Fruit fly (Drosophila melanogaster) whole organism, embryonic: Measurements from ENCODE around the gene anox.
A peak's percentile ranks its signal among the peaks of the same experiment; 100 is the strongest.

Experiments
- CG10431 ChIP-seq: fragments of 200-800 bp; sonication (Bioruptor generic); optimal IDR thresholded peaks from 3 replicates; lab custom pipeline; 2018; ENCODE audit warnings: missing biosample characterization, mild to moderate bottlenecking, missing genetic modification characterization
- CG11723 ChIP-seq: fragments of 200-800 bp; sonication (Bioruptor generic); optimal IDR thresholded peaks from 2 replicates; lab custom pipeline; 2017; ENCODE audit warnings: missing biosample characterization, mild to moderate bottlenecking, missing genetic modification characterization
- CG13624 ChIP-seq: fragments of 200-800 bp; sonication (Bioruptor generic); optimal IDR thresholded peaks from 2 replicates; lab custom pipeline; 2016; ENCODE audit warnings: missing biosample characterization, missing genetic modification characterization
- CG1529 ChIP-seq: fragments of 200-800 bp; sonication (Bioruptor generic); optimal IDR thresholded peaks from 3 replicates; lab custom pipeline; 2018; ENCODE audit warnings: missing biosample characterization, missing genetic modification characterization
- CG15696 ChIP-seq: fragments of 200-800 bp; sonication (Bioruptor generic); optimal IDR thresholded peaks from 2 replicates; lab custom pipeline; 2019; ENCODE audit warnings: missing biosample characterization, mild to moderate bottlenecking, missing genetic modification characterization, moderate library complexity
- CG1602 ChIP-seq: fragments of 200-800 bp; sonication (Bioruptor generic); optimal IDR thresholded peaks from 3 replicates; lab custom pipeline; 2016; ENCODE audit warnings: missing biosample characterization, missing genetic modification characterization
- CG16779 ChIP-seq: fragments of 200-800 bp; sonication (Bioruptor generic); IDR thresholded peaks from 2 replicates; pipeline ENCODE4 v1.3.6; 2022; ENCODE audit warnings: missing biosample characterization, missing genetic modification characterization
- CG17385 ChIP-seq: fragments of 200-800 bp; sonication (Bioruptor generic); optimal IDR thresholded peaks from 3 replicates; lab custom pipeline; 2018; ENCODE audit warnings: missing biosample characterization, mild to moderate bottlenecking, missing genetic modification characterization
- CG17568 ChIP-seq: fragments of 200-800 bp; sonication (Bioruptor generic); optimal IDR thresholded peaks from 2 replicates; lab custom pipeline; 2018; ENCODE audit warnings: missing biosample characterization, mild to moderate bottlenecking, missing genetic modification characterization, moderate library complexity
- CG17829 ChIP-seq: fragments of 200-800 bp; optimal IDR thresholded peaks from 2 replicates; lab custom pipeline; 2019; ENCODE audit warnings: missing biosample characterization, mild to moderate bottlenecking, missing genetic modification characterization, moderate library complexity
- CG2199 ChIP-seq: fragments of 200-800 bp; sonication (Bioruptor generic); IDR thresholded peaks from 3 replicates; pipeline ENCODE4 v1.3.6; 2022; ENCODE audit warnings: missing biosample characterization, missing genetic modification characterization
- CG2712 ChIP-seq: fragments of 200-800 bp; optimal IDR thresholded peaks from 3 replicates; lab custom pipeline; 2019; ENCODE audit warnings: missing biosample characterization, mild to moderate bottlenecking, missing genetic modification characterization, moderate library complexity
- CG3838 ChIP-seq: fragments of 200-800 bp; sonication (Bioruptor generic); optimal IDR thresholded peaks from 3 replicates; lab custom pipeline; 2016; ENCODE audit warnings: missing biosample characterization, missing genetic modification characterization
- CG42726 ChIP-seq: fragments of 200-800 bp; sonication (Bioruptor generic); IDR thresholded peaks from 2 replicates; pipeline ENCODE4 v1.3.6; 2022; ENCODE audit warnings: missing biosample characterization, missing genetic modification characterization; ENCODE audit not compliant: partially characterized antibody
- CG4360 ChIP-seq: fragments of 200-800 bp; sonication (Bioruptor generic); IDR thresholded peaks from 2 replicates; pipeline ENCODE4 v1.3.6; 2022; ENCODE audit warnings: missing biosample characterization, missing genetic modification characterization
- CG7556 ChIP-seq: fragments of 200-800 bp; sonication (Bioruptor generic); optimal IDR thresholded peaks from 2 replicates; lab custom pipeline; 2017; ENCODE audit warnings: missing biosample characterization, mild to moderate bottlenecking, missing genetic modification characterization
- CG7745 ChIP-seq: fragments of 200-800 bp; sonication (Bioruptor generic); optimal IDR thresholded peaks from 2 replicates; lab custom pipeline; 2018; ENCODE audit warnings: missing biosample characterization, mild to moderate bottlenecking, missing genetic modification characterization, moderate library complexity
- CG8944 ChIP-seq: fragments of 200-800 bp; sonication (Bioruptor generic); optimal IDR thresholded peaks from 3 replicates; lab custom pipeline; 2016; ENCODE audit warnings: missing biosample characterization, missing genetic modification characterization
- CTCF ChIP-seq: fragments of 200-800 bp; sonication (Bioruptor generic); optimal IDR thresholded peaks from 2 replicates; lab custom pipeline; 2017; ENCODE audit warnings: missing biosample characterization, mild to moderate bottlenecking, missing genetic modification characterization, moderate library complexity
- Dp ChIP-seq: fragments of 200-800 bp; sonication (Bioruptor generic); optimal IDR thresholded peaks from 2 replicates; lab custom pipeline; 2018; ENCODE audit warnings: missing biosample characterization, mild to moderate bottlenecking, missing genetic modification characterization, moderate library complexity
- Gsc ChIP-seq: fragments of 200-800 bp; sonication (Bioruptor generic); IDR thresholded peaks from 2 replicates; pipeline ENCODE4 v1.3.6; 2022; ENCODE audit warnings: missing biosample characterization, missing genetic modification characterization
- HLH3B ChIP-seq: fragments of 200-800 bp; sonication (Bioruptor generic); IDR thresholded peaks from 2 replicates; pipeline ENCODE4 v1.3.6; 2022; ENCODE audit warnings: missing biosample characterization, missing genetic modification characterization
- HLH54F ChIP-seq: fragments of 200-800 bp; sonication (Bioruptor generic); optimal IDR thresholded peaks from 3 replicates; lab custom pipeline; 2016; ENCODE audit warnings: missing biosample characterization, missing genetic modification characterization
- Hmr ChIP-seq: fragments of 200-800 bp; sonication (Bioruptor generic); optimal IDR thresholded peaks from 3 replicates; lab custom pipeline; 2017; ENCODE audit warnings: mild to moderate bottlenecking, missing biosample characterization, missing genetic modification reagents, missing genetic modification characterization
- Lhr ChIP-seq: fragments of 200-800 bp; sonication (Bioruptor generic); optimal IDR thresholded peaks from 3 replicates; lab custom pipeline; 2017; ENCODE audit warnings: mild to moderate bottlenecking, missing biosample characterization, missing genetic modification reagents, missing genetic modification characterization
- Mad ChIP-seq: fragments of 200-800 bp; sonication (Bioruptor generic); optimal IDR thresholded peaks from 2 replicates; lab custom pipeline; 2016; ENCODE audit warnings: missing biosample characterization, missing genetic modification characterization
- Med ChIP-seq: fragments of 200-800 bp; sonication (Bioruptor generic); peaks from one replicate; lab custom pipeline; 2016; ENCODE audit warnings: missing biosample characterization, missing genetic modification characterization, mild to moderate bottlenecking, inconsistent platforms, moderate library complexity
- NK7.1 ChIP-seq: fragments of 200-800 bp; sonication (Bioruptor generic); optimal IDR thresholded peaks from 3 replicates; lab custom pipeline; 2016; ENCODE audit warnings: missing biosample characterization, missing genetic modification characterization
- Nf-YC ChIP-seq: fragments of 200-800 bp; optimal IDR thresholded peaks from 3 replicates; lab custom pipeline; 2019; ENCODE audit warnings: missing biosample characterization, mild to moderate bottlenecking, missing genetic modification characterization, moderate library complexity
- Oli ChIP-seq: fragments of 200-800 bp; sonication (Bioruptor generic); optimal IDR thresholded peaks from 2 replicates; lab custom pipeline; 2018; ENCODE audit warnings: missing biosample characterization, mild to moderate bottlenecking, missing genetic modification characterization, moderate library complexity
- ac ChIP-seq: fragments of 200-800 bp; sonication (Bioruptor generic); optimal IDR thresholded peaks from 3 replicates; lab custom pipeline; 2017; ENCODE audit warnings: missing biosample characterization, mild to moderate bottlenecking, missing genetic modification characterization
- cad ChIP-seq: fragments of >200 bp; optimal IDR thresholded peaks from 2 replicates; lab custom pipeline; 2017; ENCODE audit warnings: missing biosample characterization, missing genetic modification characterization
- danr ChIP-seq: fragments of 200-800 bp; sonication (Bioruptor generic); IDR thresholded peaks from 2 replicates; pipeline ENCODE4 v1.3.6; 2022; ENCODE audit warnings: missing biosample characterization, missing genetic modification characterization
- dimm ChIP-seq: fragments of 200-800 bp; sonication (Bioruptor generic); IDR thresholded peaks from 2 replicates; pipeline ENCODE4 v1.3.6; 2022; ENCODE audit warnings: missing biosample characterization, missing genetic modification characterization
- ewg ChIP-seq: fragments of 200-800 bp; sonication (Bioruptor generic); optimal IDR thresholded peaks from 3 replicates; lab custom pipeline; 2017; ENCODE audit warnings: mild to moderate bottlenecking, missing biosample characterization, missing genetic modification reagents, missing genetic modification characterization
- eyg ChIP-seq: fragments of 200-800 bp; sonication (Bioruptor generic); optimal IDR thresholded peaks from 3 replicates; lab custom pipeline; 2016; ENCODE audit warnings: missing biosample characterization, missing genetic modification characterization
- fd64A ChIP-seq: fragments of 200-800 bp; sonication (Bioruptor generic); optimal IDR thresholded peaks from 3 replicates; lab custom pipeline; 2018; ENCODE audit warnings: missing biosample characterization, mild to moderate bottlenecking, missing genetic modification characterization
- fd96Cb ChIP-seq: fragments of 200-800 bp; sonication (Bioruptor generic); optimal IDR thresholded peaks from 2 replicates; lab custom pipeline; 2018; ENCODE audit warnings: missing biosample characterization, mild to moderate bottlenecking, missing genetic modification characterization, moderate library complexity
- grau ChIP-seq: fragments of 200-800 bp; optimal IDR thresholded peaks from 3 replicates; lab custom pipeline; 2019; ENCODE audit warnings: missing biosample characterization, mild to moderate bottlenecking, missing genetic modification characterization, moderate library complexity
- ham ChIP-seq: fragments of 200-800 bp; sonication (Bioruptor generic); IDR thresholded peaks from 2 replicates; pipeline ENCODE4 v1.3.6; 2022; ENCODE audit warnings: missing biosample characterization, missing genetic modification characterization
- hth ChIP-seq: fragments of >200 bp; optimal IDR thresholded peaks from 2 replicates; lab custom pipeline; 2017; ENCODE audit warnings: inconsistent platforms
- inv ChIP-seq: fragments of 200-800 bp; sonication (Bioruptor generic); IDR thresholded peaks from 2 replicates; pipeline ENCODE4 v1.3.6; 2022; ENCODE audit warnings: missing biosample characterization, missing genetic modification characterization; ENCODE audit not compliant: partially characterized antibody
- klu ChIP-seq: fragments of 200-800 bp; sonication (Bioruptor generic); IDR thresholded peaks from 2 replicates; pipeline ENCODE4 v1.3.6; 2022; ENCODE audit warnings: missing biosample characterization, missing genetic modification characterization
- lbe ChIP-seq: fragments of 200-800 bp; sonication (Bioruptor generic); optimal IDR thresholded peaks from 2 replicates; lab custom pipeline; 2016; ENCODE audit warnings: missing biosample characterization, mild to moderate bottlenecking, missing genetic modification characterization
- lmd ChIP-seq: fragments of 200-800 bp; sonication (Bioruptor generic); IDR thresholded peaks from 2 replicates; pipeline ENCODE4 v1.3.6; 2022; ENCODE audit warnings: missing biosample characterization, missing genetic modification characterization
- org-1 ChIP-seq: fragments of 200-800 bp; sonication (Bioruptor generic); optimal IDR thresholded peaks from 2 replicates; lab custom pipeline; 2017; ENCODE audit warnings: missing biosample characterization, missing genetic modification characterization
- pros ChIP-seq: fragments of 200-800 bp; sonication (Bioruptor generic); optimal IDR thresholded peaks from 3 replicates; lab custom pipeline; 2019; ENCODE audit warnings: missing biosample characterization, mild to moderate bottlenecking, missing genetic modification characterization, moderate library complexity
- sob ChIP-seq: fragments of 200-800 bp; sonication (Bioruptor generic); IDR thresholded peaks from 2 replicates; pipeline ENCODE4 v1.3.6; 2022; ENCODE audit warnings: missing biosample characterization, missing genetic modification characterization
- tna ChIP-seq: fragments of 200-800 bp; sonication (Bioruptor generic); IDR thresholded peaks from 2 replicates; pipeline ENCODE4 v1.3.6; 2022; ENCODE audit warnings: missing biosample characterization, missing genetic modification characterization; ENCODE audit not compliant: partially characterized antibody
- ttk ChIP-seq: fragments of 200-800 bp; sonication (Bioruptor generic); IDR thresholded peaks from 2 replicates; pipeline ENCODE4 v2.1.2; 2022; ENCODE audit warnings: missing biosample characterization, missing genetic modification characterization
- tx ChIP-seq: fragments of 200-800 bp; sonication (Bioruptor generic); optimal IDR thresholded peaks from 2 replicates; lab custom pipeline; 2016; ENCODE audit warnings: missing biosample characterization, missing genetic modification characterization
- z ChIP-seq: fragments of 200-800 bp; sonication (Bioruptor generic); IDR thresholded peaks from 3 replicates; pipeline ENCODE4 v1.3.6; 2022; ENCODE audit warnings: missing biosample characterization, missing genetic modification characterization

anox gene

dm6 chrX:21322289-21322981 lies 3.3 kb upstream of the anox start (continued):
- TF ChIP-seq ham (GFP tag; lab: Robert Waterston, UW), result no peak
- TF ChIP-seq lbe (GFP tag; lab: Kevin White, UChicago), result no peak
- TF ChIP-seq CG17568, result no peak
- TF ChIP-seq tna (GFP tag; lab: Robert Waterston, UW), result no peak
- 0 out of 2 replicates have a peak, but pooled peaks have one; percentile 36 for TF ChIP-seq klu
- no peak for TF ChIP-seq org-1 (GFP tag; lab: Kevin White, UChicago)
- TF ChIP-seq CG7556, result no peak
- 0 out of 2 replicates have a peak, but pooled peaks have one; percentile 46 for TF ChIP-seq sob
- no peak for TF ChIP-seq CG2199 (GFP tag; lab: Robert Waterston, UW)
- no peak for TF ChIP-seq CG1529 (GFP tag; lab: Kevin White, UChicago)
- no peak for TF ChIP-seq pros (GFP tag; lab: Kevin White, UChicago)
- no peak for TF ChIP-seq z (GFP tag; lab: Robert Waterston, UW)
- no peak for TF ChIP-seq Gsc (GFP tag; lab: Robert Waterston, UW)
- TF ChIP-seq CG11723 (GFP tag; lab: Kevin White, UChicago), result no peak
- TF ChIP-seq Oli, result no peak
- TF ChIP-seq hth (lab: Kevin White, UChicago), result no peak
- TF ChIP-seq dimm, result no peak
- no peak for TF ChIP-seq cad (GFP tag; lab: Kevin White, UChicago)
- peak; percentile 33; the same call in 1 of the 2 replicates for TF ChIP-seq ttk (GFP tag; lab: Robert Waterston, UW)
- TF ChIP-seq CG17829 (tag; lab: Kevin White, UChicago), result peak; percentile 56
- no peak for TF ChIP-seq CG4360 (GFP tag; lab: Robert Waterston, UW)
- peak; percentile 6 for TF ChIP-seq CG1602
- no peak for TF ChIP-seq inv (GFP tag; lab: Robert Waterston, UW)
- no peak for TF ChIP-seq NK7.1 (GFP tag; lab: Kevin White, UChicago)
- no peak for TF ChIP-seq ac (GFP tag; lab: Kevin White, UChicago)
- TF ChIP-seq CG16779 (GFP tag; lab: Robert Waterston, UW), result no peak
- TF ChIP-seq Nf-YC (tag; lab: Kevin White, UChicago), result peak; percentile 65
- TF ChIP-seq Mad, result no peak
- no peak for TF ChIP-seq eyg (GFP tag; lab: Kevin White, UChicago)
- TF ChIP-seq Med, result no peak
- TF ChIP-seq CTCF (GFP tag; lab: Kevin White, UChicago), result no peak
- peak; percentile 40 for TF ChIP-seq CG15696 (tag; lab: Kevin White, UChicago)
- TF ChIP-seq CG10431 (GFP tag; lab: Kevin White, UChicago), result no peak
- TF ChIP-seq tx, result no peak
- no peak for TF ChIP-seq fd64A (GFP tag; lab: Kevin White, UChicago)
- TF ChIP-seq CG3838, result no peak
- TF ChIP-seq CG2712 (tag; lab: Kevin White, UChicago), result peak; percentile 77
- TF ChIP-seq fd96Cb (tag; lab: Kevin White, UChicago), result peak; percentile 59
- no peak for TF ChIP-seq Lhr (GFP tag; lab: Kevin White, UChicago)
- no peak for TF ChIP-seq Dp (GFP tag; lab: Kevin White, UChicago)
- TF ChIP-seq CG13624 (GFP tag; lab: Kevin White, UChicago), result no peak
- no peak for TF ChIP-seq Hmr (GFP tag; lab: Kevin White, UChicago)
- no peak for TF ChIP-seq CG17385
- no peak for TF ChIP-seq CG42726
- TF ChIP-seq ewg, result no peak
- peak; percentile 54 for TF ChIP-seq lmd
- no peak for TF ChIP-seq HLH54F
- TF ChIP-seq HLH3B (GFP tag; lab: Robert Waterston, UW), result 0 out of 2 replicates have a peak, but pooled peaks have one; percentile 5
- no peak for TF ChIP-seq danr (GFP tag; lab: Robert Waterston, UW)
- TF ChIP-seq CG7745, result no peak
- no peak for TF ChIP-seq CG8944
- TF ChIP-seq grau (tag; lab: Kevin White, UChicago), result peak; percentile 78
